Fruit fly (Drosophila melanogaster) whole organism, embryonic: ENCODE results near the gene ATPsynepsilonL.

ENCODE experiments used
- Adf1 ChIP-seq: fragments of 200-800 bp; sonication (Bioruptor generic); IDR thresholded peaks from 2 replicates; pipeline ENCODE4 v1.3.6; 2022; ENCODE audit warnings: missing biosample characterization, missing genetic modification characterization
- Antp ChIP-seq: fragments of 200-800 bp; sonication (Bioruptor generic); optimal IDR thresholded peaks from 3 replicates; lab custom pipeline; 2016; ENCODE audit warnings: missing biosample characterization, missing genetic modification characterization
- Atf6 ChIP-seq: fragments of 200-800 bp; sonication (Bioruptor generic); IDR thresholded peaks from 2 replicates; pipeline ENCODE4 v1.3.6; 2022; ENCODE audit warnings: missing biosample characterization, missing genetic modification characterization
- Blimp-1 ChIP-seq: fragments of 200-800 bp; sonication (Bioruptor generic); optimal IDR thresholded peaks from 3 replicates; lab custom pipeline; 2018; ENCODE audit warnings: missing biosample characterization, missing genetic modification characterization, mild to moderate bottlenecking, moderate library complexity, missing genetic modification reagents
- CG10654 ChIP-seq: fragments of 200-800 bp; sonication (Bioruptor generic); optimal IDR thresholded peaks from 2 replicates; lab custom pipeline; 2016; ENCODE audit warnings: missing biosample characterization, missing genetic modification characterization
- CG12219 ChIP-seq: fragments of 200-800 bp; sonication (Bioruptor generic); optimal IDR thresholded peaks from 3 replicates; lab custom pipeline; 2018; ENCODE audit warnings: missing biosample characterization, mild to moderate bottlenecking, missing genetic modification characterization
- CG12744 ChIP-seq: fragments of 200-800 bp; sonication (Bioruptor generic); optimal IDR thresholded peaks from 2 replicates; lab custom pipeline; 2016; ENCODE audit warnings: missing biosample characterization, missing genetic modification characterization
- CG13287 ChIP-seq: fragments of 200-800 bp; sonication (Bioruptor generic); IDR thresholded peaks from 2 replicates; pipeline ENCODE4 v1.3.6; 2022; ENCODE audit warnings: missing biosample characterization, missing genetic modification characterization; ENCODE audit not compliant: partially characterized antibody
- CG17385 ChIP-seq: fragments of 200-800 bp; sonication (Bioruptor generic); optimal IDR thresholded peaks from 3 replicates; lab custom pipeline; 2018; ENCODE audit warnings: missing biosample characterization, mild to moderate bottlenecking, missing genetic modification characterization
- CG1832 ChIP-seq: fragments of 200-800 bp; sonication (Bioruptor generic); optimal IDR thresholded peaks from 2 replicates; lab custom pipeline; 2017; ENCODE audit warnings: missing biosample characterization, mild to moderate bottlenecking, missing genetic modification characterization, inconsistent platforms
- CG2678 ChIP-seq: fragments of 200-800 bp; sonication (Bioruptor generic); optimal IDR thresholded peaks from 3 replicates; lab custom pipeline; 2019; ENCODE audit warnings: missing biosample characterization, mild to moderate bottlenecking, missing genetic modification characterization, moderate library complexity
- CG32772 ChIP-seq: fragments of 200-800 bp; sonication (Bioruptor generic); IDR thresholded peaks from 2 replicates; pipeline ENCODE4 v1.3.6; 2022; ENCODE audit warnings: missing biosample characterization, missing genetic modification characterization
- CG34376 ChIP-seq: fragments of 200-800 bp; sonication (Bioruptor generic); optimal IDR thresholded peaks from 2 replicates; lab custom pipeline; 2018; ENCODE audit warnings: missing biosample characterization, mild to moderate bottlenecking, missing genetic modification characterization
- CG4282 ChIP-seq: fragments of 200-800 bp; sonication (Bioruptor generic); optimal IDR thresholded peaks from 2 replicates; lab custom pipeline; 2016; ENCODE audit warnings: missing biosample characterization, missing genetic modification characterization
- CG4328 ChIP-seq: fragments of 200-800 bp; sonication (Bioruptor generic); optimal IDR thresholded peaks from 3 replicates; lab custom pipeline; 2017; ENCODE audit warnings: missing biosample characterization, missing genetic modification reagents, missing genetic modification characterization
- CG43689 ChIP-seq: fragments of 200-800 bp; sonication (Bioruptor generic); IDR thresholded peaks from 2 replicates; pipeline ENCODE4 v1.3.6; 2022; ENCODE audit warnings: missing biosample characterization, missing genetic modification characterization
- CG4424 ChIP-seq: fragments of 200-800 bp; sonication (Bioruptor generic); optimal IDR thresholded peaks from 3 replicates; lab custom pipeline; 2016; ENCODE audit warnings: missing biosample characterization, missing genetic modification characterization
- CG4730 ChIP-seq: fragments of 200-800 bp; sonication (Bioruptor generic); IDR thresholded peaks from 2 replicates; pipeline ENCODE4 v1.3.6; 2022; ENCODE audit warnings: missing biosample characterization, missing genetic modification characterization
- CG6175 ChIP-seq: fragments of 200-800 bp; sonication (Bioruptor generic); IDR thresholded peaks from 3 replicates; pipeline ENCODE4 v1.3.6; 2022; ENCODE audit warnings: missing biosample characterization, missing genetic modification characterization
- CG7987 ChIP-seq: fragments of 200-800 bp; sonication (Bioruptor generic); optimal IDR thresholded peaks from 2 replicates; lab custom pipeline; 2018; ENCODE audit warnings: missing biosample characterization, mild to moderate bottlenecking, missing genetic modification characterization, moderate library complexity
- D19A ChIP-seq: fragments of 200-800 bp; optimal IDR thresholded peaks from 3 replicates; lab custom pipeline; 2019; ENCODE audit warnings: missing biosample characterization, mild to moderate bottlenecking, missing genetic modification characterization, moderate library complexity
- Drgx ChIP-seq: fragments of 200-800 bp; sonication (Bioruptor generic); IDR thresholded peaks from 2 replicates; pipeline ENCODE4 v1.3.6; 2022; ENCODE audit warnings: missing biosample characterization, missing genetic modification characterization
- Eip74EF ChIP-seq, 2 experiments: fragments of 200-800 bp in 1 of 2; fragments of >200 bp in 1 of 2; sonication (Bioruptor generic) in 1 of 2; optimal IDR thresholded peaks; 2 replicates each; lab custom pipeline; 2017 to 2019; ENCODE audit warnings: missing biosample characterization in 2 of 2, missing genetic modification characterization in 2 of 2, mild to moderate bottlenecking in 1 of 2, moderate library complexity in 1 of 2
- Ets65A ChIP-seq: fragments of 200-800 bp; sonication (Bioruptor generic); peaks from one replicate; lab custom pipeline; 2016; ENCODE audit warnings: missing biosample characterization, missing genetic modification characterization
- Fer1 ChIP-seq: fragments of 200-800 bp; sonication (Bioruptor generic); optimal IDR thresholded peaks from 2 replicates; lab custom pipeline; 2017; ENCODE audit warnings: missing biosample characterization, mild to moderate bottlenecking, missing genetic modification characterization
- Hmr ChIP-seq: fragments of 200-800 bp; sonication (Bioruptor generic); optimal IDR thresholded peaks from 3 replicates; lab custom pipeline; 2017; ENCODE audit warnings: mild to moderate bottlenecking, missing biosample characterization, missing genetic modification reagents, missing genetic modification characterization
- Lim3 ChIP-seq: fragments of 200-800 bp; sonication (Bioruptor generic); IDR thresholded peaks from 2 replicates; pipeline ENCODE4 v1.3.6; 2022; ENCODE audit warnings: missing biosample characterization, missing genetic modification characterization
- Myb ChIP-seq: fragments of 200-800 bp; sonication (Bioruptor generic); optimal IDR thresholded peaks from 2 replicates; lab custom pipeline; 2016; ENCODE audit warnings: missing biosample characterization, missing genetic modification characterization
- NfI ChIP-seq: fragments of 200-800 bp; sonication (Bioruptor generic); optimal IDR thresholded peaks from 3 replicates; lab custom pipeline; 2018; ENCODE audit warnings: missing biosample characterization, mild to moderate bottlenecking, missing genetic modification characterization, moderate library complexity
- Rfx ChIP-seq: fragments of 200-800 bp; sonication (Bioruptor generic); IDR thresholded peaks from 2 replicates; pipeline ENCODE4 v1.3.6; 2022; ENCODE audit warnings: missing biosample characterization, missing genetic modification characterization
- Stat92E ChIP-seq, 3 experiments: fragments of >200 bp in 2 of 3; fragments of 200-800 bp in 1 of 3; sonication (Bioruptor generic) in 1 of 3; optimal IDR thresholded peaks; 2 replicates each; lab custom pipeline; 2017 to 2019; ENCODE audit warnings: missing biosample characterization in 3 of 3, missing genetic modification characterization in 3 of 3, mild to moderate bottlenecking in 1 of 3, moderate library complexity in 1 of 3
- ab ChIP-seq: fragments of 200-800 bp; sonication (Bioruptor generic); optimal IDR thresholded peaks from 2 replicates; lab custom pipeline; 2016; ENCODE audit warnings: missing biosample characterization, missing genetic modification characterization
- cg ChIP-seq: fragments of 200-800 bp; sonication (Bioruptor generic); optimal IDR thresholded peaks from 3 replicates; lab custom pipeline; 2019; ENCODE audit warnings: missing biosample characterization, mild to moderate bottlenecking, missing genetic modification characterization, moderate library complexity
- chm ChIP-seq: fragments of 200-800 bp; sonication (Bioruptor generic); IDR thresholded peaks from 2 replicates; pipeline ENCODE4 v1.3.6; 2022; ENCODE audit warnings: missing biosample characterization, missing genetic modification characterization
- dysf ChIP-seq: fragments of 200-800 bp; sonication (Bioruptor generic); IDR thresholded peaks from 3 replicates; pipeline ENCODE4 v1.3.6; 2022; ENCODE audit warnings: missing biosample characterization, missing genetic modification characterization
- emc ChIP-seq: fragments of 200-800 bp; sonication (Bioruptor generic); optimal IDR thresholded peaks from 2 replicates; lab custom pipeline; 2016; ENCODE audit warnings: missing biosample characterization, missing genetic modification characterization
- eve ChIP-seq, 2 experiments: fragments of >200 bp; optimal IDR thresholded peaks; 2 replicates each; lab custom pipeline; 2017; ENCODE audit warnings: missing biosample characterization in 2 of 2, missing genetic modification characterization in 2 of 2
- gcm ChIP-seq: fragments of 200-800 bp; sonication (Bioruptor generic); optimal IDR thresholded peaks from 2 replicates; lab custom pipeline; 2019; ENCODE audit warnings: missing biosample characterization, mild to moderate bottlenecking, missing genetic modification characterization, moderate library complexity
- gcm2 ChIP-seq: fragments of 200-800 bp; sonication (Bioruptor generic); optimal IDR thresholded peaks from 2 replicates; lab custom pipeline; 2016; ENCODE audit warnings: missing biosample characterization, missing genetic modification characterization
- kni ChIP-seq: fragments of 200-800 bp; sonication (Bioruptor generic); optimal IDR thresholded peaks from 3 replicates; lab custom pipeline; 2017; ENCODE audit warnings: mild to moderate bottlenecking, missing biosample characterization, missing genetic modification reagents, missing genetic modification characterization
- mirr ChIP-seq: fragments of 200-800 bp; sonication (Bioruptor generic); optimal IDR thresholded peaks from 3 replicates; lab custom pipeline; 2018; ENCODE audit warnings: missing biosample characterization, mild to moderate bottlenecking, missing genetic modification characterization
- pan ChIP-seq, 4 experiments: fragments of >200 bp in 3 of 4; fragments of 200-800 bp in 1 of 4; sonication (Bioruptor generic) in 1 of 4; optimal IDR thresholded peaks in 3 of 4; IDR thresholded peaks in 1 of 4; 2 replicates each; pipeline versions ENCODE4 v1.3.6 to Lab custom; 2017 to 2022; ENCODE audit warnings: missing biosample characterization in 2 of 4, missing genetic modification characterization in 2 of 4, mixed read lengths in 1 of 4
- pita ChIP-seq: fragments of 200-800 bp; sonication (Bioruptor generic); optimal IDR thresholded peaks from 2 replicates; lab custom pipeline; 2017; ENCODE audit warnings: missing biosample characterization, mild to moderate bottlenecking, missing genetic modification characterization
- psq ChIP-seq: fragments of 200-800 bp; sonication (Bioruptor generic); optimal IDR thresholded peaks from 2 replicates; lab custom pipeline; 2017; ENCODE audit warnings: missing biosample characterization, missing genetic modification characterization
- pum ChIP-seq: fragments of 200-800 bp; sonication (Bioruptor generic); optimal IDR thresholded peaks from 2 replicates; lab custom pipeline; 2016; ENCODE audit warnings: missing biosample characterization, missing genetic modification characterization
- scrt ChIP-seq: fragments of 200-800 bp; sonication (Bioruptor generic); optimal IDR thresholded peaks from 2 replicates; lab custom pipeline; 2018; ENCODE audit warnings: missing biosample characterization, mild to moderate bottlenecking, missing genetic modification characterization, moderate library complexity
- tin ChIP-seq: fragments of 200-800 bp; sonication (Bioruptor generic); optimal IDR thresholded peaks from 3 replicates; lab custom pipeline; 2016; ENCODE audit warnings: missing biosample characterization, missing genetic modification characterization
- unc-4 ChIP-seq: fragments of 200-800 bp; sonication (Bioruptor generic); IDR thresholded peaks from 2 replicates; pipeline ENCODE4 v1.3.6; 2022; ENCODE audit warnings: missing biosample characterization, missing genetic modification characterization; ENCODE audit not compliant: partially characterized antibody
- wdn ChIP-seq: fragments of 200-800 bp; sonication (Bioruptor generic); IDR thresholded peaks from 2 replicates; pipeline ENCODE4 v1.3.6; 2022; ENCODE audit warnings: missing biosample characterization, missing genetic modification characterization

Gene ATPsynepsilonL

DNA sequence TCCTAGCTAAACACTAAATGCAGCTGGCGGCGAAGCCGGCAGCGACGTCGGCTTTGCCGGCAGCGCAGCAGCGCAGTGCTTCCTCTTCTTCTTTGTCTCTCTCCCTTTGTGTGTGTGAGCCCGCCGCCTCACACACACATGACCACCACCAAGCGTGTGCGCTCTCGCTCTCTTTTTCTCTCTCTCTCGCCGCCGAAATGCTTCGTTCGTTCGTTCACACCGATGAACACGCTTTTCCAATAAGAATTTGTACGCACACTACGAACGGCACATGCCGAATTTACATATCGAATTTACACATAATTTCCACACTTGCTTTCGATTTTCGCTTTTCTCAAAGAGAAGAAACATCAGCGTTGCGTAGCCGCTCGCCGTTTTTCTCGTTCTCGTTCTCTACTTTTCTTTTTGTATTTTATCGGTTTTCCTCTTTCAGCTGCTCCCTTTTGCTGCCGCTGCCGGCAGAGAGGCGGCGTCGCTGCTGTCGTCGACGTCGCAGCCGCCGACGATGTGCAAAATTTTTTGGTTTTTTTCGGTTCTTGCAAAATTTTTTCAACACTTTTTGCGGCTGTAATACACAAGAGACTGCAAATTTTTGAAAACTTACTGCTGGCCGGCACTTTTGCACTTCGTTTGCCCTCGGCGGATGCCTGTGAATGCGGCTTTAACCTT is 12.2 kb upstream of the ATPsynepsilonL start (continued):
- TF ChIP-seq CG32772 (GFP tag; lab: Robert Waterston, UW) (no peak), mirr (no peak), CG17385 (GFP tag; lab: Kevin White, UChicago) (peak; percentile 98), tin (GFP tag; lab: Kevin White, UChicago) (no peak), CG13287 (GFP tag; lab: Robert Waterston, UW) (peak; percentile 60), CG7987 (GFP tag; lab: Kevin White, UChicago) (no peak), psq (GFP tag; lab: Kevin White, UChicago) (no peak), D19A (tag; lab: Kevin White, UChicago) (peak; percentile 94), Stat92E (GFP tag; optimal IDR thresholded peaks at IDR 0.05; lab: Kevin White, UChicago) (no peak), unc-4 (GFP tag; lab: Robert Waterston, UW) (peak; percentile 45; the same call in 1 of the 2 replicates), gcm2 (no peak), CG10654 (GFP tag; lab: Kevin White, UChicago) (no peak), eve (GFP tag; optimal IDR thresholded peaks at IDR 0.05; lab: Kevin White, UChicago) (no peak), emc (GFP tag; lab: Kevin White, UChicago) (no peak), Drgx (peak; percentile 52; the same call in 1 of the 2 replicates), CG43689 (GFP tag; lab: Robert Waterston, UW) (no peak), Ets65A (GFP tag; lab: Kevin White, UChicago) (no peak), wdn (GFP tag; lab: Robert Waterston, UW) (0 out of 2 replicates have a peak, but pooled peaks have one; percentile 15), CG4282 (GFP tag; lab: Kevin White, UChicago) (no peak), CG12219 (GFP tag; lab: Kevin White, UChicago) (no peak), CG6175 (no peak), chm (no peak), CG2678 (peak; percentile 14), CG4730 (no peak), Rfx (GFP tag; lab: Robert Waterston, UW) (peak; percentile 52; the same call in 1 of the 2 replicates), Eip74EF (GFP tag; optimal IDR thresholded peaks at IDR 0.05; lab: Kevin White, UChicago) (no peak), Hmr (GFP tag; lab: Kevin White, UChicago) (no peak), Antp (no peak), gcm (GFP tag; lab: Kevin White, UChicago) (peak; percentile 32), cg (peak; percentile 97), pum (GFP tag; lab: Kevin White, UChicago) (no peak), CG1832 (GFP tag; lab: Kevin White, UChicago) (peak; percentile 39), CG12744 (GFP tag; lab: Kevin White, UChicago) (no peak), Lim3 (GFP tag; lab: Robert Waterston, UW) (no peak), CG34376 (GFP tag; lab: Kevin White, UChicago) (peak; percentile 22), CG4424 (no peak), ab (GFP tag; lab: Kevin White, UChicago) (no peak), CG4328 (GFP tag; lab: Kevin White, UChicago) (no peak), Myb (GFP tag; lab: Kevin White, UChicago) (no peak), pita (no peak), Fer1 (GFP tag; lab: Kevin White, UChicago) (peak; percentile 56), dysf (GFP tag; lab: Robert Waterston, UW) (0 out of 3 replicates have a peak, but pooled peaks have one; percentile 14), Blimp-1 (GFP tag; lab: Kevin White, UChicago) (peak; percentile 71), Adf1 (GFP tag; lab: Robert Waterston, UW) (peak; percentile 100), NfI (GFP tag; lab: Kevin White, UChicago) (peak; percentile 19), scrt (GFP tag; lab: Kevin White, UChicago) (peak; percentile 17), pan (optimal IDR thresholded peaks at IDR 0.05; lab: Kevin White, UChicago) (no peak), pan (GFP tag; optimal IDR thresholded peaks at IDR 0.05 in 1 of 2, IDR thresholded peaks at IDR 0.05 in 1 of 2) (peak in 1 of 2 experiments; percentile 34), kni (GFP tag; lab: Kevin White, UChicago) (peak; percentile 9), Atf6 (GFP tag; lab: Robert Waterston, UW) (no peak)
